Worm (Caenorhabditis elegans): Measurements from ENCODE around the gene ebp-2.

Gene ebp-2

DNA sequence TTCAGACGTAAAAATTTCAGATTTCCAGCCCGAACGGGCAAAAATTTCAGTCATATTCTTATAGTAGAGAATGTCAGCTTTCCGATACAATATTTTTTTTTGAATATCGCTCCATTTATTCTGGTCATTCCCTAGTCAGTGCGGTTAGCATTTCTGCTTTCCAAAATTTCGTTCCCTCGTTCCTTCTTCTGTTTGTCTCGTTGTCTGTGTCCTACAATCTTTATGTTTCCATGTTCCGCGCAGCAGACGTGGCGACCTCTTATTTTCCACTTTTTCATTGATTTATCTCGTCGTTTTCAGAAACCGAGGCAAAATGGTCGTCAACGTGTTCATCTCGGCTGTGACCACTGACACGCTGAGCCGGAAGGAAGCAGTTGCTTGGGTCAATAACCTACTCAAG is at the start of gene ebp-2:
ebp-2 (plus strand) TSS at position 301 of the 400 bp plus-strand sequence.
- peak; percentile 31 for TF ChIP-seq aha-1 (tag)

DNA sequence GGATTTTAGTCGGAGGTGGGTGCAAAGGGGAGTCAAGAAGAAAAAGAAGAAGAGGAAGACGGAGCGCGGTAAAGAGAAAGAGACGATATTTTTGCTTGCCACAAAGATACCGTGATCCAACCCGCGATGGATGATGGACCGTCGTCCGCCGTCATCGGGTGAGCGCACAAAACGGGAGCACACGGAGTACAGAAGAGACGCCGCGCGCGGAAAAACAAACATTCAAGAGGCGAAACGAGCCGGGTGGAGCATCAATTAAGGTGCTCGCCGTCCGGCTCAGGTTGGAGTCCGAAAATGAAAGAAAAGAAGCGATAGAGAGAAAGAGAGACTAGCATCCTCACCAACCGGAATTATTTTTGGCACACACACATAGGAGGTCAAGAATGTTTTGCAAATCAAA is 48.7 kb upstream of the ebp-2 start:
- TF ChIP-seq set-16 (GFP tag; IDR thresholded peaks at IDR 0.05) (peak; percentile 58; the same call in 1 of the 2 replicates), nhr-111 (GFP tag; optimal IDR thresholded peaks at IDR 0.05) (no peak)

DNA sequence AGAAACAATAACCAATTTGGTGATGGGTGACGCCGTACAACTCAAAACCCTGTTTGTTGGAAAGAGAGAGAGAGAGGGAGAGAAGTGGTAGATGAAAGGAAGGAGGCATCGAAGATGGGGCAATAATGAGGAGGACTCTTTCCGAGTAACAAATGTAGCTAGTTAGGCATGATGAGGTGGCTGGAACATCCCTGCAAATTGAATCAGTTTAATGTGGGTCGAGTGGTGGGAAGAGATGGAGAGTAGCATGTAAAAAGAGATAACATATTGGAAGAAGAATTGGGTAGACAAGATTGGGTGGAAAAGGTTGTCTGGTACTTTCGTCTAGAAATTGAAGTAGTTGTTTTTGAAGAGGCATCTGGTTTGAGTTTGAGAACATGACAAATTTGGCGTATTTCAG is 46.3 kb upstream of the ebp-2 start:
- TF ChIP-seq aha-1 (tag) (peak; percentile 84), dmd-9 (GFP tag; IDR thresholded peaks at IDR 0.05) (no peak)

DNA sequence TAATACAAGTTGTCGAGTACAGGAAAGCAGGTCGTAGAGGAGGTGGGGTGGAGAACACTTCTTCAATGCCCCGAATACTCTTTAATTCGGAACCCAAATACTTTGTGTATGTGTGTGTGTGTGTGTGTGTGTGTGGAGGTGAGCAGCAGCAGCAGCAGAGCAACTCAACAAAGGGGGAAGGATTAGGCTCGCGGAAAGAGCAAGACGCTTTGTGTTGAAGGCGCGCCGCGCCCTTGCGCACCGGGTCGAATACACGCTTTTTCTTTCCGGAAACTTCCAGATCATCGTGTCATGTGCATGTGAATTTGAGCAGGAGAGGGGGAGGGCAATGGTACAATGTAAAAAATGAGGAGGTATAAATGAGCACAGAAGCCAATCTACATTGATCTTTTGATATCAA is 43.7 kb upstream of the ebp-2 start:
- TF ChIP-seq nhr-102 (tag; optimal IDR thresholded peaks at IDR 0.05) (no peak), aha-1 (tag) (peak; percentile 87), pha-4 (GFP tag; IDR thresholded peaks at IDR 0.05) (peak; percentile 18; the same call in 1 of the 2 replicates), pha-4 (tag; optimal IDR thresholded peaks at IDR 0.05) (no peak), sdz-12 (GFP tag; optimal IDR thresholded peaks at IDR 0.05) (no peak), pqm-1 (tag; optimal IDR thresholded peaks at IDR 0.05) (no peak), egl-43 (GFP tag; IDR thresholded peaks at IDR 0.05) (0 out of 2 replicates have a peak, but pooled peaks have one; percentile 48), php-3 (GFP tag; IDR thresholded peaks at IDR 0.05) (no peak), zip-11 (GFP tag; IDR thresholded peaks at IDR 0.05) (no peak), ZK546.5 (tag; optimal IDR thresholded peaks at IDR 0.05) (no peak), jun-1 (tag; optimal IDR thresholded peaks at IDR 0.05) (no peak), ama-1 (optimal IDR thresholded peaks at IDR 0.05) (no peak), D1046.2 (GFP tag; IDR thresholded peaks at IDR 0.05) (no peak)

DNA sequence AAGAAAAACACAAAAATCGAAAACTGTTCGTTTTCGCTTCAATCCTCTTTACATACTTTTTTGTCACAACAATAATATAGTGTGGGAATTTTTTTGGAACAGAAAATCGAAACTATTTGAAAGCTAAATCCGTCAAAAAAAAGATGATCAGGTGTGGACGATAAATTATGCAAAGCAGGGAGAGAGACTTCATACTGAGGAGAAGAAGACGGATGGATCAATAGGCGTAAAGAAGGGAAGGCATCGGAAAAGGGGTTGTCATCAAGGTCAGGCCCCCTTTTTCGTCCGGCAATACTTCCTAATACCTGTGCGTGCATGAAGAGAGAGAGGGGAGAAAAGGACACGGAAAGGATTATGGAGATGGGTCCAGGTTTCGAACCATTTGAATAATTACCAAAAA is 42.1 kb upstream of the ebp-2 start:
- peak in 1 of 2 experiments; percentile 61 for TF ChIP-seq unc-62 (GFP tag; optimal IDR thresholded peaks at IDR 0.05 in 1 of 2)
- no peak for TF ChIP-seq unc-62 (tag; optimal IDR thresholded peaks at IDR 0.05)
- no peak for TF ChIP-seq F37D6.2 (tag; optimal IDR thresholded peaks at IDR 0.05)

DNA sequence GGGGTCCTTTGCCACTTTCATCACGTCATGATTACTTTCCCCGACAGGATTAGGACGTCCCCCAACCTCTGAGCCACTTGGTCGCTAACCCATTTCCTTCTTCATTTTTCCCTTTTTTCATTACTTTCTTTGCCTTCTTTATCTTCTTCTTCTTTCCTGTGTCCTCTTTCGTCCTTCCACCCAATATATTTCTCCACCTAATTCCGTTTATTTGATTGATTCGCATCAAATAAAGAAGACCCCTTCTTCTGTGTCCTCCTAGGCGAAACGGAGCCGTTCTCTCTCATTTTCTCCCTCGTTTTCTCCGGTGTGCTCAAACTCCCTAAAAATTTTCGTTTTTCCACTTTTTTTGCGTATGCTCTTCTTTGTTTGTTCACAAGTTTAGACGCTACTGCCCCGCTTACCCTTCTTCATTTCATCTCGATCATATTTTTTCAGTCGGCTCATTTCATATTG is 32.8 kb upstream of the ebp-2 start, which contains the start of gene C05D12.7:
C05D12.7 (plus strand) TSS at position 406 of the 456 bp plus-strand sequence.
- no peak for TF ChIP-seq R02D3.7 (tag; optimal IDR thresholded peaks at IDR 0.05)
- TF ChIP-seq zfp-3 (GFP tag; conservative IDR thresholded peaks at IDR 0.05) = no peak
- TF ChIP-seq nhr-48 (tag; optimal IDR thresholded peaks at IDR 0.05) = no peak
- TF ChIP-seq dve-1 (tag; optimal IDR thresholded peaks at IDR 0.05; ENCODE audit: insufficient read depth) = no peak
- no peak for TF ChIP-seq lin-1 (GFP tag; IDR thresholded peaks at IDR 0.05)
- no peak for TF ChIP-seq mdl-1 (tag; optimal IDR thresholded peaks at IDR 0.05)
- no peak for TF ChIP-seq daf-19 (GFP tag; conservative IDR thresholded peaks at IDR 0.05)
- TF ChIP-seq ZK337.2 (GFP tag; IDR thresholded peaks at IDR 0.05) = no peak
- no peak for TF ChIP-seq saeg-2 (GFP tag; IDR thresholded peaks at IDR 0.05)
- no peak for TF ChIP-seq hmg-1.1 (GFP tag; IDR thresholded peaks at IDR 0.05)
- no peak for TF ChIP-seq daf-16 (GFP tag; optimal IDR thresholded peaks at IDR 0.05)
- no peak for TF ChIP-seq daf-16 (tag; optimal IDR thresholded peaks at IDR 0.05)
- no peak for TF ChIP-seq fkh-10 (GFP tag; optimal IDR thresholded peaks at IDR 0.05)
- TF ChIP-seq dmd-8 (GFP tag; IDR thresholded peaks at IDR 0.05) = no peak
- no peak for TF ChIP-seq snpc-4 (tag; optimal IDR thresholded peaks at IDR 0.05)
- no peak for TF ChIP-seq ztf-11 (tag; optimal IDR thresholded peaks at IDR 0.05)

Data from whole organism, L4 larva.